Worm (Caenorhabditis elegans) whole organism, midembryonic: ENCODE measurements around the gene swan-2.

Experiments
- cog-1 ChIP-seq: sonication (generic microtip); optimal IDR thresholded peaks from 2 replicates; lab custom pipeline; 2016; ENCODE audit warnings: missing genetic modification characterization, missing compliant biosample characterization
- flt-1 ChIP-seq: fragments of 200-800 bp; sonication (Bioruptor generic); IDR thresholded peaks from 2 replicates; pipeline ENCODE4 v1.3.6; 2022; ENCODE audit warnings: missing genetic modification characterization, missing compliant biosample characterization
- klf-2 ChIP-seq: fragments of 200-800 bp; sonication (Bioruptor generic); conservative IDR thresholded peaks from 2 replicates; pipeline ENCODE4 v1.3.6; 2022; ENCODE audit warnings: missing genetic modification reagents, missing genetic modification characterization, missing compliant biosample characterization
- ref-1 ChIP-seq: fragments of 200-800 bp; sonication (Bioruptor generic); conservative IDR thresholded peaks from 2 replicates; pipeline ENCODE4 v1.3.6; 2022; ENCODE audit warnings: missing genetic modification reagents, missing genetic modification characterization, missing compliant biosample characterization
- tab-1 ChIP-seq: fragments of 200-800 bp; sonication (Bioruptor generic); IDR thresholded peaks from 2 replicates; pipeline ENCODE4 v1.3.6; 2022; ENCODE audit warnings: missing genetic modification characterization, missing compliant biosample characterization
- ztf-23 ChIP-seq: fragments of 200-800 bp; sonication (Bioruptor generic); IDR thresholded peaks from 2 replicates; pipeline ENCODE4 v1.3.6; 2022; ENCODE audit warnings: missing genetic modification reagents, missing genetic modification characterization, missing compliant biosample characterization
- ztf-29 ChIP-seq: fragments of 200-800 bp; sonication (Bioruptor generic); IDR thresholded peaks from 2 replicates; pipeline ENCODE4 v1.3.6; 2022; ENCODE audit warnings: missing genetic modification reagents, missing genetic modification characterization, missing compliant biosample characterization

DNA sequence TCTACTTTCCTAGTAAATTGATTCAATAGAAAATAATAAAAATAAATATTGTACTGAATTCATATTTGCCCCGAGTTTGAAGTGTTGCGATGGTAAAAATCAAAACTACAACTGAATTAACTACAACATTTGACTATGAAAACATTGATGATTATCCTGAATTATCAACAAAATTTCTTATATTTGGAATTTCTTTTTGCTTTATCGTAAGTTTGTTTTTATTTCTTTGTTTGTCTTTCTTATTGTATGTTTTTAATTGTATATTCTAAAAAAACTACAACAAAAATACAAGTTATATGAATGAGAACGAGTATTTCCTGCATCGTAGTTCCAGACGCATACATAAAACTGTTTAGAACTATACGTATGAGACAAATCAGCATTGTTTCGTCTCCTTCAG is 33.1 kb upstream of the swan-2 start, which contains the start of gene srx-128:
- TF ChIP-seq klf-2 (no peak), cog-1 (no peak), flt-1 (no peak), ref-1 (no peak), ztf-23 (GFP tag; lab: Robert Waterston, UW) (no peak), ztf-29 (GFP tag; lab: Robert Waterston, UW) (no peak), tab-1 (GFP tag; lab: Robert Waterston, UW) (no peak)
